Fruit fly (Drosophila melanogaster): ENCODE results near the gene Cyp4e3.

Gene Cyp4e3

DNA sequence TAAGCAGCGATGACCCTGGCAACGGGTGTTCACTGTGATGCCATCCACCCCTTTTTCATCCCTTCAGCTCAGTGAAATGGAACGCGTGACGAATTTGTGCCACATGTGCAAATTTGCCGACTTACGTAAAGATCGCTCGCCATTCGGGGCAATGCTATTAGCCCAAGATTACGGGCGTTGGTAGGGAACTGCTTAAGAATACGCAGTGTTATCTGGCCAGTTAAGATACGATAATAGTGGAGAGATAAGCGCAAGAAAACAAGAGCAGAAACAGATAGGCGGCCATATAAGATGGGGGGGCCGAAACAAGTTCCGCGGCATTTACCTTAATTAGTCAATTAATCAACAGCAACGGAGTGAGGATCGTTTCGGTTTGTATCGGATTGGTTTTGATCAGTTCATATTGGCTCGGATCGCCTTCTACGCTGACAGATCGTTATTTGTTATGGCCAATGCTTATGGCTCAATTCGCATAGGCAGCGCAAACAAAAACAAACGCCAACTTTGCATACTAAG is 36.1 kb upstream of the Cyp4e3 start (continued):
- TF ChIP-seq tap (tag; optimal IDR thresholded peaks at IDR 0.05): no peak
- no peak for TF ChIP-seq CG16815 (GFP tag; optimal IDR thresholded peaks at IDR 0.05)
- peak; percentile 95 for TF ChIP-seq abd-A (tag; optimal IDR thresholded peaks at IDR 0.05)
- no peak for TF ChIP-seq CG8290 (GFP tag; optimal IDR thresholded peaks at IDR 0.05)
- peak in 1 of 2 experiments; percentile 8 for TF ChIP-seq CG8290 (tag; optimal IDR thresholded peaks at IDR 0.05)
- peak; percentile 63 for TF ChIP-seq cwo (GFP tag; optimal IDR thresholded peaks at IDR 0.05)
- no peak for TF ChIP-seq gcm (GFP tag; optimal IDR thresholded peaks at IDR 0.05)
- no peak for TF ChIP-seq CG7839 (tag; optimal IDR thresholded peaks at IDR 0.05)
- peak; percentile 54 for TF ChIP-seq Hey (tag; optimal IDR thresholded peaks at IDR 0.05)
- no peak for TF ChIP-seq CG31224 (GFP tag; IDR thresholded peaks at IDR 0.05)
- TF ChIP-seq chm (GFP tag; IDR thresholded peaks at IDR 0.05): no peak
- TF ChIP-seq Oli (tag; optimal IDR thresholded peaks at IDR 0.05): no peak
- no peak for TF ChIP-seq Optix (GFP tag; IDR thresholded peaks at IDR 0.05)
- no peak for TF ChIP-seq aop (GFP tag; IDR thresholded peaks at IDR 0.05)
- TF ChIP-seq dmrt11E (tag; optimal IDR thresholded peaks at IDR 0.05): no peak
- no peak for TF ChIP-seq CG3281 (GFP tag; optimal IDR thresholded peaks at IDR 0.05)
- TF ChIP-seq sug (tag; optimal IDR thresholded peaks at IDR 0.05): peak; percentile 81
- TF ChIP-seq CG4730 (GFP tag; IDR thresholded peaks at IDR 0.05): no peak
- TF ChIP-seq B-H1 (GFP tag; IDR thresholded peaks at IDR 0.05): no peak
- no peak for TF ChIP-seq Ets65A (GFP tag)
- TF ChIP-seq sim (GFP tag; IDR thresholded peaks at IDR 0.05): no peak
- TF ChIP-seq CG14860 (GFP tag; IDR thresholded peaks at IDR 0.05; ENCODE audit: partially characterized antibody): no peak
- TF ChIP-seq her (GFP tag; optimal IDR thresholded peaks at IDR 0.05): no peak
- no peak for TF ChIP-seq CG12155 (GFP tag; optimal IDR thresholded peaks at IDR 0.05)
- TF ChIP-seq CG34376 (GFP tag; optimal IDR thresholded peaks at IDR 0.05): peak; percentile 41
- TF ChIP-seq GATAe (GFP tag; conservative IDR thresholded peaks at IDR 0.05): peak; percentile 53; the same call in 1 of the 2 replicates
- no peak for TF ChIP-seq gsb (GFP tag; IDR thresholded peaks at IDR 0.05)
- no peak for TF ChIP-seq CG10209 (GFP tag; optimal IDR thresholded peaks at IDR 0.05)
- TF ChIP-seq Ravus (GFP tag; IDR thresholded peaks at IDR 0.05): no peak
- TF ChIP-seq fd3F (GFP tag; optimal IDR thresholded peaks at IDR 0.05): no peak
- TF ChIP-seq CG14014 (GFP tag; IDR thresholded peaks at IDR 0.05): 0 out of 2 replicates have a peak, but pooled peaks have one; percentile 18
- TF ChIP-seq CG12071 (GFP tag; optimal IDR thresholded peaks at IDR 0.05): no peak
- no peak for TF ChIP-seq bab2 (GFP tag; optimal IDR thresholded peaks at IDR 0.05)
- no peak for TF ChIP-seq CoRest (tag; optimal IDR thresholded peaks at IDR 0.05)
- no peak for TF ChIP-seq C15 (GFP tag; IDR thresholded peaks at IDR 0.05)
- TF ChIP-seq CG13894 (tag; optimal IDR thresholded peaks at IDR 0.05): peak; percentile 60
- TF ChIP-seq ttk (GFP tag; IDR thresholded peaks at IDR 0.05): no peak
- TF ChIP-seq NC2β (GFP tag; optimal IDR thresholded peaks at IDR 0.05): no peak
- TF ChIP-seq CG2712 (tag; optimal IDR thresholded peaks at IDR 0.05): no peak
- no peak for TF ChIP-seq HLH3B (GFP tag; IDR thresholded peaks at IDR 0.05)
- no peak for TF ChIP-seq eve (GFP tag; optimal IDR thresholded peaks at IDR 0.05)
- TF ChIP-seq Sry-δ (GFP tag; optimal IDR thresholded peaks at IDR 0.05): no peak
- TF ChIP-seq HmgZ (tag; optimal IDR thresholded peaks at IDR 0.05): peak; percentile 41
- TF ChIP-seq Usf (GFP tag; optimal IDR thresholded peaks at IDR 0.05): no peak
- TF ChIP-seq ftz-f1 (GFP tag; optimal IDR thresholded peaks at IDR 0.05): peak; percentile 35
- no peak for TF ChIP-seq danr (GFP tag; IDR thresholded peaks at IDR 0.05)
- no peak for TF ChIP-seq wdn (GFP tag; IDR thresholded peaks at IDR 0.05)
- no peak for TF ChIP-seq en (GFP tag; optimal IDR thresholded peaks at IDR 0.05)
- peak; percentile 1 for TF ChIP-seq grau (tag; optimal IDR thresholded peaks at IDR 0.05)
- TF ChIP-seq CG6854 (GFP tag; optimal IDR thresholded peaks at IDR 0.05): no peak
- no peak for TF ChIP-seq HHEX (GFP tag; optimal IDR thresholded peaks at IDR 0.05)
- no peak for TF ChIP-seq org-1 (GFP tag; optimal IDR thresholded peaks at IDR 0.05)
- TF ChIP-seq z (GFP tag; IDR thresholded peaks at IDR 0.05): no peak

All from whole organism, embryonic.